Worm (Caenorhabditis elegans) whole organism, L4/young adult: ENCODE measurements around the gene Y47D3A.1.

Experiments
- W03F9.2 ChIP-seq: fragments of 150-350 bp; optimal IDR thresholded peaks from 2 replicates; lab custom pipeline; 2014; ENCODE audit warnings: missing biosample characterization, missing genetic modification characterization
- dao-5 ChIP-seq: sonication (generic microtip); optimal IDR thresholded peaks from 2 replicates; lab custom pipeline; 2016; ENCODE audit warnings: missing genotype, missing genetic modification characterization, moderate library complexity, missing compliant biosample characterization
- him-1 ChIP-seq: sonication (generic microtip); optimal IDR thresholded peaks from 2 replicates; lab custom pipeline; 2016; ENCODE audit warnings: missing genotype, missing genetic modification reagents, missing genetic modification characterization, missing compliant biosample characterization

- TF ChIP-seq him-1 (no peak), dao-5 (tag; lab: Kevin White, UChicago) (no peak), W03F9.2 (tag; lab: Kevin White, UChicago) (no peak)
Measured at ce11 chrIII:11127528-11127927, 14.1 kb downstream of the Y47D3A.1 start, which contains the start of gene Y48A6C.8.
